Fruit fly (Drosophila melanogaster): ENCODE results near the gene CG15564.

CG15564 gene

dm6 chr3R:31243079-31243668 lies 8.0 kb upstream of the CG15564 start:
- TF ChIP-seq noc (tag; optimal IDR thresholded peaks at IDR 0.05) = no peak

- no peak for TF ChIP-seq noc (tag; optimal IDR thresholded peaks at IDR 0.05)
These were observed 5.9 kb upstream of the CG15564 start for dm6 chr3R:31241109-31241508.

dm6 chr3R:31240023-31240422 lies 4.9 kb upstream of the CG15564 start:
- TF ChIP-seq noc (tag; optimal IDR thresholded peaks at IDR 0.05) = no peak

dm6 chr3R:31232236-31232635 lies 2.9 kb downstream of the CG15564 start, which contains the start of gene CG15563:
Gene CG15563 (minus strand): TSS chr3R:31232336.
- no peak for TF ChIP-seq noc (tag; optimal IDR thresholded peaks at IDR 0.05)

dm6 chr3R:31231134-31231533 lies 4.0 kb downstream of the CG15564 start:
- TF ChIP-seq noc (tag; optimal IDR thresholded peaks at IDR 0.05) = no peak

- no peak for TF ChIP-seq noc (tag; optimal IDR thresholded peaks at IDR 0.05)
These were observed 10.0 kb downstream of the CG15564 start for dm6 chr3R:31225043-31225681.

dm6 chr3R:31223971-31224860 lies 10.9 kb downstream of the CG15564 start:
- TF ChIP-seq noc (tag; optimal IDR thresholded peaks at IDR 0.05) = peak; percentile 74

- no peak for TF ChIP-seq noc (tag; optimal IDR thresholded peaks at IDR 0.05)
These were observed 12.1 kb downstream of the CG15564 start for dm6 chr3R:31222890-31223569.

dm6 chr3R:31222125-31222889 lies 12.9 kb downstream of the CG15564 start:
- TF ChIP-seq noc (tag; optimal IDR thresholded peaks at IDR 0.05) = peak; percentile 49

dm6 chr3R:31221337-31222047 lies 13.7 kb downstream of the CG15564 start:
- peak; percentile 25 for TF ChIP-seq noc (tag; optimal IDR thresholded peaks at IDR 0.05)

dm6 chr3R:31220456-31221336 lies 14.5 kb downstream of the CG15564 start, which contains the start of gene CG12054:
Gene CG12054 (plus strand): TSS chr3R:31220702.
- no peak for TF ChIP-seq noc (tag; optimal IDR thresholded peaks at IDR 0.05)

dm6 chr3R:31218997-31219992 lies 15.9 kb downstream of the CG15564 start, which contains the start of gene ATPsynC:
Gene ATPsynC (minus strand): TSS chr3R:31219630.
- TF ChIP-seq noc (tag; optimal IDR thresholded peaks at IDR 0.05) = peak; percentile 48

All from whole organism, larva.